Worm (Caenorhabditis elegans): ENCODE results near the gene zyg-9.

The zyg-9 gene

ce11 chrII:8496184-8496583, 38.6 kb downstream of the zyg-9 start:
- TF ChIP-seq nhr-2 (tag; optimal IDR thresholded peaks at IDR 0.05) (no peak), unc-39 (tag; optimal IDR thresholded peaks at IDR 0.05) (no peak), flh-1 (GFP tag; optimal IDR thresholded peaks at IDR 0.05) (no peak), unc-120 (tag; optimal IDR thresholded peaks at IDR 0.05; ENCODE audit: poor library complexity, severe bottlenecking) (no peak), drap-1 (GFP tag; optimal IDR thresholded peaks at IDR 0.05) (no peak), tbx-8 (GFP tag; optimal IDR thresholded peaks at IDR 0.05) (no peak)

DNA sequence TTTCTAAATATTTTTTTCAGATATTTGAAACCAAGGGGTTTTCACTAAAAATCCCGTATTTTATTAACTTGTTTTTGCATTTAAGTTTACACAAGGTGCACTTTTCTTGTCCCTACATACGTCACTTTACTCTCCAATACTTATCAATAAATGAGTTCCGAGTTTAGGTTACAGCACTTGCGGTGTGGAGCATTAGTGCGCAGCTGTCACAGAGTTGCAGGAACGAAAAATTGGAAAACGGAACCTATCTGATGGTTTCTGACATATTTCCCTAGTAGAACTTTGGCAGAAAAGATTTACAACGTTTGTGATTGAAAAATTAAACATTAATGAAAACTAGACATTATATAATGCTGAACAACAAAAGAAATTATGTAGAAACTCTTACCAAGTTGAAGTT, 40.6 kb downstream of the zyg-9 start:
- no peak for TF ChIP-seq bed-3 (GFP tag; optimal IDR thresholded peaks at IDR 0.05)
- TF ChIP-seq hlh-1 (tag; optimal IDR thresholded peaks at IDR 0.05) = peak; percentile 96

ce11 chrII:8499021-8499420, 41.4 kb downstream of the zyg-9 start:
- TF ChIP-seq elt-1 (tag; optimal IDR thresholded peaks at IDR 0.05; ENCODE audit: borderline replicate concordance, insufficient read depth) = no peak
- no peak for TF ChIP-seq sem-2 (GFP tag; optimal IDR thresholded peaks at IDR 0.05)
- no peak for TF ChIP-seq cnd-1 (tag; optimal IDR thresholded peaks at IDR 0.05)
- TF ChIP-seq lin-32 (GFP tag; optimal IDR thresholded peaks at IDR 0.05) = no peak
- TF ChIP-seq ceh-39 (tag; optimal IDR thresholded peaks at IDR 0.05) = no peak
- no peak for TF ChIP-seq drap-1 (GFP tag; optimal IDR thresholded peaks at IDR 0.05)
- no peak for TF ChIP-seq snpc-4 (tag; optimal IDR thresholded peaks at IDR 0.05)
- TF ChIP-seq sptf-1 (tag; optimal IDR thresholded peaks at IDR 0.05) = no peak
- no peak for TF ChIP-seq ceh-43 (GFP tag; optimal IDR thresholded peaks at IDR 0.05)
- TF ChIP-seq mab-5 (tag; optimal IDR thresholded peaks at IDR 0.05) = no peak
- TF ChIP-seq flh-1 (GFP tag; optimal IDR thresholded peaks at IDR 0.05) = no peak
- no peak for TF ChIP-seq unc-39 (tag; optimal IDR thresholded peaks at IDR 0.05)
- TF ChIP-seq hlh-1 (tag; optimal IDR thresholded peaks at IDR 0.05) = peak; percentile 100
- no peak for TF ChIP-seq blmp-1 (tag; optimal IDR thresholded peaks at IDR 0.05)
- TF ChIP-seq ham-2 (GFP tag; optimal IDR thresholded peaks at IDR 0.05) = no peak
- TF ChIP-seq ceh-83 (GFP tag; optimal IDR thresholded peaks at IDR 0.05) = no peak
- TF ChIP-seq mls-2 (tag; optimal IDR thresholded peaks at IDR 0.05) = no peak
- TF ChIP-seq M03D4.4 (tag; optimal IDR thresholded peaks at IDR 0.05) = peak; percentile 25
- no peak for TF ChIP-seq bed-3 (GFP tag; optimal IDR thresholded peaks at IDR 0.05)
- no peak for TF ChIP-seq nhr-76 (tag; optimal IDR thresholded peaks at IDR 0.05)
- peak; percentile 66 for TF ChIP-seq unc-62 (GFP tag; optimal IDR thresholded peaks at IDR 0.05)
- TF ChIP-seq ces-1 (GFP tag; optimal IDR thresholded peaks at IDR 0.05) = no peak
- peak; percentile 95 for TF ChIP-seq unc-120 (tag; optimal IDR thresholded peaks at IDR 0.05; ENCODE audit: poor library complexity, severe bottlenecking)
- TF ChIP-seq elt-3 (tag; optimal IDR thresholded peaks at IDR 0.05) = no peak
- TF ChIP-seq nhr-12 (tag; optimal IDR thresholded peaks at IDR 0.05) = no peak
- TF ChIP-seq nhr-2 (tag; optimal IDR thresholded peaks at IDR 0.05) = no peak
- no peak for TF ChIP-seq nhr-28 (tag; optimal IDR thresholded peaks at IDR 0.05)
- no peak for TF ChIP-seq nhr-237 (tag; optimal IDR thresholded peaks at IDR 0.05)
- TF ChIP-seq lsy-2 (tag; optimal IDR thresholded peaks at IDR 0.05) = no peak
- no peak for TF ChIP-seq lin-13 (tag; optimal IDR thresholded peaks at IDR 0.05)
- TF ChIP-seq ztf-11 (tag; optimal IDR thresholded peaks at IDR 0.05) = no peak
- TF ChIP-seq mep-1 (tag; optimal IDR thresholded peaks at IDR 0.05) = no peak
- TF ChIP-seq pha-4 (tag; optimal IDR thresholded peaks at IDR 0.05) = no peak

DNA sequence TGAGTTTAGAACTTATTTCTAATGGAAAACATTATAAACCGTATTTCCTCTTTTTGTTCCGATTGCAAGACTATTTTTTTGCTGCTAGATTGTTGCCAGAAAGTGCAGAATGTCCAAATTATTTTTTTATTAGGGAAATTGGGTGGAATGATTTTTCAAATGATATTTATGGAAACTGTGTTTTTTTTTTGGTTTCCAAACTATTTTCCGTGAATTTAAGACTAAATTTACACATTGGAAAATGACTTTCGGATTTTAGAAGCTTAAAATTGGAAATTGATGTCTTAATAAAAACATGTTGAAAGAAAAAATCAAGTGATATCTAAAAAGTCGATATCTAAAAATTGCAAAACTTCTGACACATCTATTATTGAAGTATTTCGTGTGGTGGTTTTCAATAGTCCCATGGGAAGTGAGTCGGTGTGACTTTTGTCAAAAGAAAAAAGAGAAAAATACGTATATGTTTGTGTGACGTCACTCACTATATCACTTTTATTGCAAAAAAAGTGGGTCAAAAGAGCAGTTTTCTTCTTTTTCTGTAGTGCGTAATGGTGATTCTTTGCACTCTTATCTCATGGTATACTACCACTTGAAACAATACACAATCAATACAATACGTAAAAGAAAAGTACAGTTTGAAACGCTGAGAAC, 46.6 kb downstream of the zyg-9 start:
- no peak for TF ChIP-seq unc-120 (tag; optimal IDR thresholded peaks at IDR 0.05; ENCODE audit: poor library complexity, severe bottlenecking)
- no peak for TF ChIP-seq mls-2 (tag; optimal IDR thresholded peaks at IDR 0.05)
- TF ChIP-seq ham-2 (GFP tag; optimal IDR thresholded peaks at IDR 0.05) = no peak
- TF ChIP-seq unc-39 (tag; optimal IDR thresholded peaks at IDR 0.05) = no peak
- TF ChIP-seq elt-3 (tag; optimal IDR thresholded peaks at IDR 0.05) = no peak
- TF ChIP-seq cnd-1 (tag; optimal IDR thresholded peaks at IDR 0.05) = no peak
- TF ChIP-seq sem-2 (GFP tag; optimal IDR thresholded peaks at IDR 0.05) = no peak
- no peak for TF ChIP-seq flh-1 (GFP tag; optimal IDR thresholded peaks at IDR 0.05)
- no peak for TF ChIP-seq ceh-39 (tag; optimal IDR thresholded peaks at IDR 0.05)
- TF ChIP-seq zip-8 (tag; optimal IDR thresholded peaks at IDR 0.05) = no peak
- no peak for TF ChIP-seq nhr-76 (tag; optimal IDR thresholded peaks at IDR 0.05)
- TF ChIP-seq nhr-28 (tag; optimal IDR thresholded peaks at IDR 0.05) = no peak
- no peak for TF ChIP-seq lin-13 (tag; optimal IDR thresholded peaks at IDR 0.05)
- no peak for TF ChIP-seq lsy-2 (tag; optimal IDR thresholded peaks at IDR 0.05)
- TF ChIP-seq drap-1 (GFP tag; optimal IDR thresholded peaks at IDR 0.05) = no peak
- no peak for TF ChIP-seq nhr-2 (tag; optimal IDR thresholded peaks at IDR 0.05)
- no peak for TF ChIP-seq blmp-1 (tag; optimal IDR thresholded peaks at IDR 0.05)
- TF ChIP-seq mep-1 (tag; optimal IDR thresholded peaks at IDR 0.05) = no peak
- TF ChIP-seq nhr-237 (tag; optimal IDR thresholded peaks at IDR 0.05) = no peak

Measured in whole organism, mixed stage, embryonic.